Worm (Caenorhabditis elegans): ENCODE measurements around the gene wrb-1.

DNA sequence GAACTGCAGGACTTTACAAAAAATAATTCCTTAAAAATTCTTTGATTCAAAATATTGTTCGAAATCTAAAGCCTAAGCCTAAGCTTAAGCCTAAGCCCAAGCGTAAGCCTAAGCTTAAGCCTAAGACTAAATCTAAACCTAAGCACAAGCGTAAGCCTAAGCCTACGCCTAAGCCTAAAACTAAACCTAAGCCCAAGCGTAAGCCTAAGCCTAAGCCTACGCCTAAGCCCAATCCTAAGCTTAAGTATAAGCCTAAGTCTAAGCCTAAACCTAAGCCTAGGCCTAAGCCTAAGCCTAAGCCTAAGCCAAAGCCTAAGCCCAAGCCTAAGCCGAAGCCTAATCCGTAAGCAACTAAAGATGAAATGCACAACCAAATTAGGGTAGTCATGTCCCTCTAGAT, 34.7 kb downstream of the wrb-1 start:
- TF ChIP-seq sptf-1 (tag; optimal IDR thresholded peaks at IDR 0.05): no peak
- TF ChIP-seq hlh-17 (GFP tag; optimal IDR thresholded peaks at IDR 0.05; ENCODE audit: borderline replicate concordance): no peak
- no peak for TF ChIP-seq ama-1 (optimal IDR thresholded peaks at IDR 0.05)
- no peak for TF ChIP-seq ceh-82 (tag; optimal IDR thresholded peaks at IDR 0.05)
- no peak for TF ChIP-seq nhr-237 (tag; optimal IDR thresholded peaks at IDR 0.05)
- TF ChIP-seq efl-3 (GFP tag; optimal IDR thresholded peaks at IDR 0.05): no peak
- no peak for TF ChIP-seq elt-2 (tag; optimal IDR thresholded peaks at IDR 0.05)
- no peak for TF ChIP-seq elt-3 (tag; optimal IDR thresholded peaks at IDR 0.05)
- no peak for TF ChIP-seq snpc-4 (tag; optimal IDR thresholded peaks at IDR 0.05)
- no peak for TF ChIP-seq egl-27 (tag; optimal IDR thresholded peaks at IDR 0.05)
